Fruit fly (Drosophila melanogaster): ENCODE results near the gene srw.

The srw gene

DNA sequence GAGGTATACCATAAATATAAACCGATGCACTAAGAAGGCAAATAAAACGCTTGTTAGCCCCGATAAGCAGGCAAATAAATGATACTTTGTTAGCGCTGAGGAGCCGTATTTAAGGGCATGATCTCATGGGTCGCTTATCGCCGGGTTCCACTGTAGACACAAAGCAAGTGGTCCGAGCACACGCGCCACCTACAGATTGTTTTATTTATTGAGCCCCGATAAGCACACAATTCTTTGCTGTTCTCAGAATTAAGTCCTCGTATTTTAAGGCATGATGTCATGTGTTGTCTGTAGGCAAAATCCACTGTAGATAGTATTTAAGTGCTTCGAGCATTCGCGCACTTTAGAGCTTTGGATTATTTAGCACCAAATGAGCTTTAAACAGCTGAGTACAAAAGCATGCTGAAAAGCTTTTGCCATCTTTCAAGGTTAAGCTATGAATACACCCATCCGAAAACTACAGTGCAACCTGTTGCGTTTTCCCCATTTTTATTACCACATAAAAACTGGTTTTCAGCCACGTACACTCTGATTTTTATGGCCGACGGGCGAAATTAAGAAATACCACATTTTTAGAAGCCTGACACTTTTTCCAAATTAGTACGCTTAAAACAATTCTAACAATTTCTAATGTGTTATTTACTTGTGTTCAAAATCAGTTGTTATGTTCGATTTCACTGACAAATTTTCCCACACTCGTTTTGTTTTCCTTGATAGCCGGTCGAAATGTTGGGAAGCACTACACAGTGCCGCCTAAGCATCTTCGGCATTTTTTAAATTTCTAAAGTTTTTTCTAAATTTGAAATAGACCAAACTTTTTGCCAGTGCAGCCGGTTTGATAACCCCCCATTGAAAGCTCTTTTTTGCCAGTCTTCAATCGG is 43.6 kb downstream of the srw start, which contains the start of gene Sqor (continued):
- TF ChIP-seq CG10631 (GFP tag; optimal IDR thresholded peaks at IDR 0.05) (peak; percentile 92), OdsH (GFP tag; optimal IDR thresholded peaks at IDR 0.05) (peak; percentile 95), CG9139 (GFP tag; optimal IDR thresholded peaks at IDR 0.05) (peak; percentile 89), CG6808 (GFP tag; optimal IDR thresholded peaks at IDR 0.05) (peak; percentile 95), CG6276 (GFP tag; optimal IDR thresholded peaks at IDR 0.05) (peak; percentile 97), CG11902 (GFP tag; optimal IDR thresholded peaks at IDR 0.05) (peak; percentile 88), CG1621 (tag; optimal IDR thresholded peaks at IDR 0.05) (peak; percentile 86), CG11762 (GFP tag; optimal IDR thresholded peaks at IDR 0.05; ENCODE audit: insufficient read depth) (peak; percentile 90), eg (GFP tag; IDR thresholded peaks at IDR 0.05) (peak; percentile 94), CG32006 (GFP tag; optimal IDR thresholded peaks at IDR 0.05) (peak; percentile 99), Eip75B (GFP tag; optimal IDR thresholded peaks at IDR 0.05) (peak; percentile 95), CG3919 (GFP tag; optimal IDR thresholded peaks at IDR 0.05) (peak; percentile 95), Hr38 (GFP tag; optimal IDR thresholded peaks at IDR 0.05) (peak; percentile 46), topi (GFP tag; optimal IDR thresholded peaks at IDR 0.05) (peak; percentile 94)

DNA sequence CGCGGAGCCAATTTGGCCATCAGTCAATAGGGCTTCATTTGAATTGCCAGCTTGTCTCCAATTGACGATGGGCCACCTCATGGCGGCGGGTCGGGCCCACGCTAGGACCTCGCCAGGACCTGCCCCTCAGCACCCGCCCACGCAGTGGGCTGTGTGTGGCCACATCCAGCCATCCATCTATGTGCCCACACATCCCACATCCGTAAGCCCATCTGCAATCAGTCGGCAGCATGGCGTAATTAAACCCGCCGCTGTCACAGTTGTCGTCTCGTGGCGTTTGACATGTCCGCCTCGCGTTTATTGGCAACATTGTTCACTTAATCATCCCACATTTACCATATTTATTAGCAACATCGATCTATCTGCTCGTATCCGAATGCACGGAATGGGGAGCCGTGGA is 45.1 kb downstream of the srw start:
- TF ChIP-seq Sox15 (GFP tag; optimal IDR thresholded peaks at IDR 0.05) (no peak), cyc (GFP tag; optimal IDR thresholded peaks at IDR 0.05) (no peak), CG3919 (GFP tag; optimal IDR thresholded peaks at IDR 0.05) (no peak), Eip75B (GFP tag; optimal IDR thresholded peaks at IDR 0.05) (no peak), salr (GFP tag; optimal IDR thresholded peaks at IDR 0.05) (no peak), OdsH (GFP tag; optimal IDR thresholded peaks at IDR 0.05) (no peak), CG8119 (GFP tag; IDR thresholded peaks at IDR 0.05) (no peak), fkh (GFP tag; optimal IDR thresholded peaks at IDR 0.05) (no peak), vri (GFP tag; optimal IDR thresholded peaks at IDR 0.05) (no peak), CG6163 (GFP tag; IDR thresholded peaks at IDR 0.05) (no peak), CG6792 (GFP tag; optimal IDR thresholded peaks at IDR 0.05) (no peak), CG10669 (GFP tag; optimal IDR thresholded peaks at IDR 0.05) (no peak), dsx (GFP tag; optimal IDR thresholded peaks at IDR 0.05; ENCODE audit: poor library complexity, severe bottlenecking) (no peak), CG34406 (GFP tag; optimal IDR thresholded peaks at IDR 0.05) (no peak), CG8319 (GFP tag; optimal IDR thresholded peaks at IDR 0.05) (no peak), CG6276 (GFP tag; optimal IDR thresholded peaks at IDR 0.05) (no peak)

DNA sequence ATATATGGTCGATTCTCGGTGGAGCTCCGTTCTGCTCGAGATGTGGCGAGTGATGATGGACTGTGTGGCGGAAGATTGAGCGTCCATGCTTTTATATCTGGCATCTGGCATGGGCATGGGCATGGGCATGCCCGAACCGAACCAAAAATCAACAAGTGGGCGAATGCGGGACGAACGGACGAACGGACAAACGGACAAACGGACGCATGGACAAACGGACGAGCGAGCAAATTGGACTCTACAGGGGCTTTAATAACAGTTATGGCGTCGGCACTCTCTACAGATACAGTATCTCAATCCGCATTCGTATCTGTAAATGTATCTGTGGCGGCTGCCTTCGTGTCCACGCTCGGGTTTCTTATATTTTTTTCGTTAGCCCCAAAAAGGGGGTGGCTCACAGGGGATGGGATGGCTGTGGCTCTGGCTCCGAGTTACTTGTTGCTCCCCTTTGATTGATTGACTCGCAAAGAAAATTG is 47.1 kb downstream of the srw start, which contains the start of gene ImpL2:
Gene ImpL2, minus strand, starts transcription at position 51 of the 476 bp plus-strand sequence.
- TF ChIP-seq CG34406 (GFP tag; optimal IDR thresholded peaks at IDR 0.05) = no peak
- TF ChIP-seq Eip78C (GFP tag) = peak; percentile 35
- TF ChIP-seq CG10631 (GFP tag; optimal IDR thresholded peaks at IDR 0.05) = no peak
- no peak for TF ChIP-seq Ets96B (tag; optimal IDR thresholded peaks at IDR 0.05)

DNA sequence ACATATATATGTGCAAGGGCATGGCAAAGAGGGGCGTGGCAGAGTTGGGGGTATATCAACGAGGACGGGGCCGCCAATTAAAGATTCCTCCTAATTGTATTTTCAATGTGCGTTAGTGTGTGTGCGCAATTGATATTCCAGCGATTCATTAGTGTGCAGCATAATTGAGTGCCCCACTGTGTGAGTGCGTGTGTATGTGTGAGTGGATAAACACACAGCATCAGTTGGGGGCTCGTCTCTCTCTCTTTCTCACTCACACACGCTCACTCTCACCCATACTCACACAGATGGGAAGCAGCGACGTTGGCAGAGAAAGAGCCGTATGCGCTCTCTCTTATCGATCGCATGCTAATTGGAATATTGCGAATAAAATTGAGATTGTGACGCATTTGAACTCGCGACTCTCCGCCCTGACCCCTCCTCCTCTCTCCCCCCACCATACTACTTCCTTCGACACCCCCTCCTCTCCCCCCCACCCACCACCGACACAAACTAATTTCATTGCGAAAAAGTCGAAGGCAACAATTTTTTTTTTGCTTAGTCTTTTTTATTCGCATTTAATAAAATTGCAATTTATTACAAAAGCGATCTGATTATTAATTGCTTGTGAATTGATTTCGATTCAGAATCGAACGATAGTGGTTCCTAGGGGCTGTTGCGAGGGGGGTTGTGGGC is 49.5 kb downstream of the srw start:
- TF ChIP-seq CG7368 (GFP tag; optimal IDR thresholded peaks at IDR 0.05) (no peak), fkh (GFP tag; optimal IDR thresholded peaks at IDR 0.05) (peak; percentile 42), Hr39 (GFP tag; optimal IDR thresholded peaks at IDR 0.05) (no peak), CG9139 (GFP tag; optimal IDR thresholded peaks at IDR 0.05) (no peak), Sox14 (GFP tag; optimal IDR thresholded peaks at IDR 0.05) (no peak), dac (GFP tag; optimal IDR thresholded peaks at IDR 0.05) (no peak), CG11294 (GFP tag; IDR thresholded peaks at IDR 0.05) (no peak), vri (GFP tag; optimal IDR thresholded peaks at IDR 0.05) (no peak), CG6792 (GFP tag; optimal IDR thresholded peaks at IDR 0.05) (no peak), Smox (GFP tag; optimal IDR thresholded peaks at IDR 0.05) (no peak), CG15336 (GFP tag; IDR thresholded peaks at IDR 0.05) (0 out of 2 replicates have a peak, but pooled peaks have one; percentile 18), Eip75B (GFP tag; optimal IDR thresholded peaks at IDR 0.05) (no peak), CG10669 (GFP tag; optimal IDR thresholded peaks at IDR 0.05) (no peak), CG11762 (GFP tag; optimal IDR thresholded peaks at IDR 0.05; ENCODE audit: insufficient read depth) (no peak), fd59A (GFP tag; optimal IDR thresholded peaks at IDR 0.05) (no peak), CG8632 (GFP tag; optimal IDR thresholded peaks at IDR 0.05) (no peak), CG32006 (GFP tag; optimal IDR thresholded peaks at IDR 0.05) (no peak), ss (GFP tag; optimal IDR thresholded peaks at IDR 0.05) (peak in 1 of 2 experiments; percentile 46), lz (GFP tag; optimal IDR thresholded peaks at IDR 0.05) (no peak), CG6276 (GFP tag; optimal IDR thresholded peaks at IDR 0.05) (no peak), svp (GFP tag) (peak; percentile 84), Eip93F (GFP tag; optimal IDR thresholded peaks at IDR 0.05) (no peak), CG6808 (GFP tag; optimal IDR thresholded peaks at IDR 0.05) (no peak)
